Worm (Caenorhabditis elegans) whole organism, midembryonic: ENCODE measurements around the gene F49F1.9.

Experiments
- klf-2 ChIP-seq: fragments of 200-800 bp; sonication (Bioruptor generic); conservative IDR thresholded peaks from 2 replicates; pipeline ENCODE4 v1.3.6; 2022; ENCODE audit warnings: missing genetic modification reagents, missing genetic modification characterization, missing compliant biosample characterization
- tab-1 ChIP-seq: fragments of 200-800 bp; sonication (Bioruptor generic); IDR thresholded peaks from 2 replicates; pipeline ENCODE4 v1.3.6; 2022; ENCODE audit warnings: missing genetic modification characterization, missing compliant biosample characterization

DNA sequence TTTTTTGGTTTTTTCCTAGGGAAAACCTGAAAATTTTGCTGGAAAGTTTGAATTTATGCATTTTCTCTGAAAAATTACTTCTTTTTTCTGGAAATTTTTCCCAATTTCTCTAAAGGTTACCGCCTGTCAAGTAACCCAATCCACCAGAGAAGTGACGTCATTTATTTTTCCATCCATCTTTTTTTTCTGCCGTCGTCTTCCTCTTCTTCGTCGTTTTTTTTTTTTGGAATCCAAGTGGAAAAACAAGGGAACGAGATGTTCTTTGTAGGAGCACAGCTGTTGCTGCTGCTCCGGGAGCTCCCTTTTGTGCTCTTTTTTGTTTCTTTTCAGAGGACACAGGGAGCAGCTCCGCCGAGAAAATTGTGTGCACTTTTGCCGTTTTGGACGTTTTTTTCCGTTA is 43.0 kb downstream of the F49F1.9 start:
- TF ChIP-seq klf-2 (no peak), tab-1 (GFP tag; lab: Robert Waterston, UW) (no peak)
